Worm (Caenorhabditis elegans) whole organism, L3 larva: Measurements from ENCODE around the gene T19H12.3.

ENCODE experiments used
- R02D3.7 ChIP-seq: fragments of 150-350 bp; optimal IDR thresholded peaks from 2 replicates; lab custom pipeline; 2014; ENCODE audit warnings: missing biosample characterization, missing genetic modification characterization
- ZK546.5 ChIP-seq: sonication (generic microtip); optimal IDR thresholded peaks from 2 replicates; lab custom pipeline; 2017; ENCODE audit warnings: missing biosample characterization, missing genetic modification characterization
- aly-2 ChIP-seq: fragments of 150-350 bp; optimal IDR thresholded peaks from 2 replicates; lab custom pipeline; 2014; ENCODE audit warnings: missing biosample characterization, missing genetic modification characterization
- ama-1 ChIP-seq: fragments of 150-350 bp; optimal IDR thresholded peaks from 2 replicates; lab custom pipeline; 2018
- ceh-28 ChIP-seq: fragments of 150-350 bp; optimal IDR thresholded peaks from 2 replicates; lab custom pipeline; 2014; ENCODE audit warnings: missing biosample characterization, missing genetic modification reagents, missing genetic modification characterization
- ceh-82 ChIP-seq: fragments of 150-350 bp; optimal IDR thresholded peaks from 2 replicates; lab custom pipeline; 2014; ENCODE audit warnings: missing biosample characterization, missing genetic modification characterization
- ceh-9 ChIP-seq: sonication (generic microtip); optimal IDR thresholded peaks from 2 replicates; lab custom pipeline; 2018; ENCODE audit warnings: missing biosample characterization, missing genetic modification characterization
- daf-12 ChIP-seq: fragments of 150-350 bp; optimal IDR thresholded peaks from 2 replicates; lab custom pipeline; 2014; ENCODE audit warnings: missing biosample characterization, missing genetic modification reagents, missing genetic modification characterization
- egl-27 ChIP-seq: sonication (generic microtip); optimal IDR thresholded peaks from 4 replicates; lab custom pipeline; 2017; ENCODE audit warnings: missing biosample characterization, missing genetic modification reagents, missing genetic modification characterization
- egl-5 ChIP-seq: fragments of 150-350 bp; optimal IDR thresholded peaks from 2 replicates; lab custom pipeline; 2017; ENCODE audit warnings: missing biosample characterization, missing genetic modification reagents, missing genetic modification characterization, inconsistent platforms
- elt-2 ChIP-seq: sonication (generic microtip); optimal IDR thresholded peaks from 2 replicates; lab custom pipeline; 2016; ENCODE audit warnings: missing genetic modification reagents, mild to moderate bottlenecking, missing genetic modification characterization, missing compliant biosample characterization
- elt-3 ChIP-seq, 3 experiments: fragments of 150-350 bp in 1 of 3; sonication (generic microtip) in 2 of 3; optimal IDR thresholded peaks; 2 replicates in 2 of 3; 4 replicates in 1 of 3; lab custom pipeline; 2014 to 2017; ENCODE audit warnings: missing biosample characterization in 3 of 3, missing genetic modification characterization in 3 of 3
- eor-1 ChIP-seq, 2 experiments: fragments of 150-350 bp; optimal IDR thresholded peaks; 2 replicates each; lab custom pipeline; 2014 to 2018; ENCODE audit warnings: missing biosample characterization in 2 of 2, missing genetic modification characterization in 2 of 2
- fkh-10 ChIP-seq: sonication (generic microtip); optimal IDR thresholded peaks from 2 replicates; lab custom pipeline; 2017; ENCODE audit warnings: missing biosample characterization, missing genetic modification reagents, missing genetic modification characterization
- hmg-11 ChIP-seq: sonication (generic microtip); optimal IDR thresholded peaks from 2 replicates; lab custom pipeline; 2016; ENCODE audit warnings: missing genetic modification characterization, missing compliant biosample characterization
- jun-1 ChIP-seq: fragments of 150-350 bp; optimal IDR thresholded peaks from 2 replicates; lab custom pipeline; 2014; ENCODE audit warnings: missing biosample characterization, missing genetic modification reagents, missing genetic modification characterization
- lin-15B ChIP-seq: fragments of 150-350 bp; optimal IDR thresholded peaks from 2 replicates; lab custom pipeline; 2014; ENCODE audit warnings: missing biosample characterization, missing genetic modification characterization
- lin-39 ChIP-seq: fragments of 150-350 bp; optimal IDR thresholded peaks from 2 replicates; lab custom pipeline; 2018; ENCODE audit warnings: missing biosample characterization, missing genetic modification reagents, missing genetic modification characterization
- lsy-12 ChIP-seq: sonication (generic microtip); optimal IDR thresholded peaks from 2 replicates; lab custom pipeline; 2016; ENCODE audit warnings: mild to moderate bottlenecking, missing genetic modification characterization, missing compliant biosample characterization
- mdl-1 ChIP-seq: fragments of 150-350 bp; optimal IDR thresholded peaks from 2 replicates; lab custom pipeline; 2014; ENCODE audit warnings: missing biosample characterization, missing genetic modification characterization
- mml-1 ChIP-seq: fragments of 150-350 bp; sonication (generic microtip); optimal IDR thresholded peaks from 3 replicates; lab custom pipeline; 2014; ENCODE audit warnings: missing biosample characterization, missing genetic modification characterization
- nfya-1 ChIP-seq: sonication (generic microtip); optimal IDR thresholded peaks from 2 replicates; lab custom pipeline; 2017; ENCODE audit warnings: missing genetic modification characterization, mild to moderate bottlenecking, missing compliant biosample characterization, antibody characterized with exemption, moderate library complexity; ENCODE audit not compliant: insufficient read depth
- nhr-12 ChIP-seq: fragments of 150-350 bp; optimal IDR thresholded peaks from 2 replicates; lab custom pipeline; 2014; ENCODE audit warnings: missing biosample characterization, missing genetic modification characterization
- nhr-23 ChIP-seq: fragments of 150-350 bp; optimal IDR thresholded peaks from 2 replicates; lab custom pipeline; 2014; ENCODE audit warnings: missing biosample characterization, missing genetic modification reagents, missing genetic modification characterization
- nhr-237 ChIP-seq: fragments of 150-350 bp; optimal IDR thresholded peaks from 2 replicates; lab custom pipeline; 2014; ENCODE audit warnings: missing biosample characterization, missing genetic modification characterization
- nhr-28 ChIP-seq: fragments of 150-350 bp; optimal IDR thresholded peaks from 2 replicates; lab custom pipeline; 2014; ENCODE audit warnings: missing biosample characterization, missing genetic modification characterization
- nhr-43 ChIP-seq: sonication (generic microtip); optimal IDR thresholded peaks from 2 replicates; lab custom pipeline; 2016; ENCODE audit warnings: mild to moderate bottlenecking, missing genetic modification characterization, missing compliant biosample characterization; ENCODE audit not compliant: poor library complexity, severe bottlenecking
- nhr-67 ChIP-seq: fragments of 150-350 bp; optimal IDR thresholded peaks from 2 replicates; lab custom pipeline; 2014; ENCODE audit warnings: missing biosample characterization, missing genetic modification characterization
- nhr-77 ChIP-seq: fragments of 150-350 bp; optimal IDR thresholded peaks from 2 replicates; lab custom pipeline; 2014; ENCODE audit warnings: missing biosample characterization, missing genetic modification characterization
- pha-4 ChIP-seq: fragments of 150-350 bp; optimal IDR thresholded peaks from 2 replicates; lab custom pipeline; 2014; ENCODE audit warnings: missing biosample characterization, missing genetic modification reagents, missing genetic modification characterization
- pqm-1 ChIP-seq: fragments of 150-350 bp; optimal IDR thresholded peaks from 2 replicates; lab custom pipeline; 2017; ENCODE audit warnings: missing biosample characterization, missing genetic modification characterization, inconsistent platforms
- sea-2 ChIP-seq: fragments of 150-350 bp; sonication (generic microtip); optimal IDR thresholded peaks from 4 replicates; lab custom pipeline; 2014; ENCODE audit warnings: missing biosample characterization, missing genetic modification reagents, missing genetic modification characterization
- skn-1 ChIP-seq: fragments of 150-350 bp; optimal IDR thresholded peaks from 2 replicates; lab custom pipeline; 2014; ENCODE audit warnings: missing biosample characterization, missing genetic modification characterization
- snpc-4 ChIP-seq: fragments of 150-350 bp; optimal IDR thresholded peaks from 2 replicates; lab custom pipeline; 2014; ENCODE audit warnings: missing biosample characterization, missing genetic modification characterization
- unc-39 ChIP-seq: sonication (generic microtip); optimal IDR thresholded peaks from 4 replicates; lab custom pipeline; 2017; ENCODE audit warnings: missing biosample characterization, missing genetic modification characterization
- unc-62 ChIP-seq: fragments of 150-350 bp; sonication (generic microtip); optimal IDR thresholded peaks from 4 replicates; lab custom pipeline; 2014; ENCODE audit warnings: missing biosample characterization, missing genetic modification reagents, missing genetic modification characterization
- ztf-11 ChIP-seq: fragments of 150-350 bp; optimal IDR thresholded peaks from 2 replicates; lab custom pipeline; 2014; ENCODE audit warnings: missing biosample characterization, missing genetic modification characterization
- ztf-4 ChIP-seq: fragments of 150-350 bp; optimal IDR thresholded peaks from 2 replicates; lab custom pipeline; 2014; ENCODE audit warnings: missing biosample characterization, missing genetic modification characterization

Gene T19H12.3

DNA sequence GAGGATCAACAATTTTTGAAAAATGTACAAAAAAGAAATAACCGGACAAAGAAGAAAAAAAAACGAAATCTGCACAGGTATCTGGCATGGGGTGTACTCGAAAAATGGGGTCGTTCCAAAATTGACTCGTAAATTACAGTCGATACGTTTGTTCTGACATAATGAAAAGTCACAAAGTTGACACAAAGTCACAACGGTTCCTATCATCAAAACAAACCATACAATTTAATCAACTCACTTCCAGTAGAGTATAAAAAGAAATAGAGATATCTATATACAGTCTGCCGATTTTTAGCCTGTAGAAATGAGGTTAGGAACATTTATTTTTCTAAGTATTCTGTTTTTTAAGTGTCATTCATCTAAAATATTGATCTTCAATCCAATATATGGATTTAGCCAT, 982 bp upstream of the T19H12.3 start, which contains the start of gene T19H12.12:
TSS of gene T19H12.12 (plus strand) at position 301 of the 400 bp plus-strand sequence.
- TF ChIP-seq mdl-1 (no peak), R02D3.7 (tag; lab: Kevin White, UChicago) (no peak), ama-1 (lab: Kevin White, UChicago) (no peak), eor-1 (tag; optimal IDR thresholded peaks at IDR 0.05; lab: Kevin White, UChicago) (no peak), ceh-28 (tag; lab: Kevin White, UChicago) (no peak), mml-1 (tag; lab: Kevin White, UChicago) (no peak), snpc-4 (no peak), unc-39 (tag; lab: Kevin White, UChicago) (no peak), nfya-1 (no peak), ztf-11 (tag; lab: Kevin White, UChicago) (no peak), skn-1 (tag; lab: Kevin White, UChicago) (no peak), unc-62 (GFP tag; lab: Kevin White, UChicago) (no peak), lin-39 (tag; lab: Kevin White, UChicago) (no peak), jun-1 (tag; lab: Kevin White, UChicago) (no peak), fkh-10 (GFP tag; lab: Kevin White, UChicago) (no peak), nhr-67 (tag; lab: Kevin White, UChicago) (no peak), egl-27 (tag; lab: Kevin White, UChicago) (no peak)

DNA sequence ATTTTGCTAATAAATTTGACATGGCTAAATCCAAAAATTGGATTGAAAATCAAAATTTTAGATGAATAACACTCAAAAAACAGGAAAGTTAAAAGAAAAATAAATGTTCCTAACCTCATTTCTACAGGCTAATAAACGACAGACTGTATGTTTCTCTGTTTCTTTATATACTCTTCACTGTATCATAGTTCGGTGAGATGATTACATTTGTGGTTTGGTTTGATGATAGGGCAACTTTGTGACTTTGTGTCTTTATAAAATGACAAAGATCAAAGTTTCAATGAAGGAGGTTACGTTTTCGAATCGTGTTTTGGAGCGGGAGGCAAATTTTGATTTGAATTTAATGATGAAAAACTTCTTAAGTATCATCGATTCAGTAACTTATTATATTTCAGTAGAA, 4.0 kb downstream of the T19H12.3 start, which contains the start of gene ugt-12:
TSS of gene ugt-12 (minus strand) at position 153 of the 400 bp plus-strand sequence.
- TF ChIP-seq ZK546.5 = no peak
- no peak for TF ChIP-seq nhr-28 (tag; lab: Kevin White, UChicago)
- TF ChIP-seq daf-12 (tag; lab: Kevin White, UChicago) = no peak
- TF ChIP-seq egl-5 = no peak
- TF ChIP-seq lsy-12 (tag; lab: Kevin White, UChicago) = no peak
- no peak for TF ChIP-seq ztf-11 (tag; lab: Kevin White, UChicago)
- no peak for TF ChIP-seq ama-1 (lab: Kevin White, UChicago)
- TF ChIP-seq nhr-12 (tag; lab: Kevin White, UChicago) = no peak
- TF ChIP-seq elt-2 (tag; lab: Kevin White, UChicago) = peak; percentile 71
- no peak for TF ChIP-seq ceh-82 (tag; lab: Kevin White, UChicago)
- no peak for TF ChIP-seq hmg-11
- peak; percentile 39 for TF ChIP-seq pha-4
- no peak for TF ChIP-seq ztf-4 (tag; lab: Kevin White, UChicago)
- TF ChIP-seq egl-27 (tag; lab: Kevin White, UChicago) = no peak
- TF ChIP-seq nhr-23 (tag; lab: Kevin White, UChicago) = peak; percentile 35
- no peak for TF ChIP-seq mml-1 (tag; lab: Kevin White, UChicago)
- no peak for TF ChIP-seq ceh-9 (tag; lab: Kevin White, UChicago)
- TF ChIP-seq pqm-1 (tag; lab: Kevin White, UChicago) = peak; percentile 43
- no peak for TF ChIP-seq lin-39 (tag; lab: Kevin White, UChicago)
- no peak for TF ChIP-seq eor-1 (tag; optimal IDR thresholded peaks at IDR 0.05; lab: Kevin White, UChicago)
- no peak for TF ChIP-seq elt-3 (tag; optimal IDR thresholded peaks at IDR 0.05; lab: Kevin White, UChicago)
- TF ChIP-seq, all 47 proteins: peak for 4

DNA sequence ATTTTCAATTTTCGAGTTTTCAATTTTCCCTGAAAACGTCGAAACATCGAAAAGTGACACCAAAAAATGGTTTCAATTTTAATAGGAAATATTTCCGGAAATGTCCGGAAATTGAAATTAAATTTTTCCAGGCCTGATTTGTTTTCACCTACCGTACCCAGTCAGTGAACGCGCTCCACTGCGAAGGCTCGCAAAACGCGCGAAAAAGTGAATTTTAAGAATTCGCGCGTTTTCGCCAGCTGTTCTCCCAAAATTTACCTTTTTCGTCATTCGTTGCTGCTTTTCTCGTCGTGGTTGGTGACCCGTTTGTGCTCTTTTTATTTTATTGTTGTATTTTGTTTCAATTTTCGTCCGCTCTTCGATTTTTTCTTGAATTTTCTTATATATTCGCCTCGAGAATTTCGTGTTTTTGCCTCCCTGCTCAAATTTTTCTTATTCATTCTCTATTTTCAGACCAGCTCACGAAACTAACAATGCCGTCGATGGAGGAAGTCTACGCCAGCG, 4.6 kb downstream of the T19H12.3 start, which contains the start of gene T19H12.2:
TSS of gene T19H12.2 (plus strand) at position 454 of the 504 bp plus-strand sequence.
- TF ChIP-seq lin-39 (tag; lab: Kevin White, UChicago) (no peak), R02D3.7 (tag; lab: Kevin White, UChicago) (no peak), egl-27 (tag; lab: Kevin White, UChicago) (no peak), sea-2 (GFP tag; lab: Kevin White, UChicago) (no peak), mml-1 (tag; lab: Kevin White, UChicago) (no peak), pqm-1 (tag; lab: Kevin White, UChicago) (no peak), aly-2 (no peak), nhr-43 (no peak)

DNA sequence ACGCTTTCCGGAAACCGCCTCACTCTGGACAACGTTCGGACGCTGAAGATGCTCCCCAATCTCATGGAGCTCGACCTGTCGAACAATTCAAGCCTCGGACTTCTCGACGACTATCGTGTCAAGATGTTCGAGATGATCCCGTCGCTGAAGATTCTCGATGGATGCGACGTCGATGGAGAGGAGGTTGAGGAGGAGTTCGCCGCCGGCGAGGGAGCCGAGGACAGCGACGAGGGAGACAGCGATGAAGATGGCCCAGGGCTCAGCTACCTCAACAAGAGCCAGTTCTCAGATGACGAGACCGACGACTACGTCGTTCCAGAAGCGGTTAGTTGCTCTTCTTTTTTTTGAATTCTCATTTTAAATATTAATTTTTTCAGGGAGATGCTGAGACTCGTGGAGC, 5.3 kb downstream of the T19H12.3 start:
- TF ChIP-seq nhr-12 (tag; lab: Kevin White, UChicago) = no peak
- TF ChIP-seq ztf-11 (tag; lab: Kevin White, UChicago) = no peak
- TF ChIP-seq lin-15B (tag; lab: Kevin White, UChicago) = no peak
- no peak for TF ChIP-seq fkh-10 (GFP tag; lab: Kevin White, UChicago)
- no peak for TF ChIP-seq daf-12 (tag; lab: Kevin White, UChicago)
- no peak for TF ChIP-seq ceh-82 (tag; lab: Kevin White, UChicago)
- TF ChIP-seq nhr-77 (tag; lab: Kevin White, UChicago) = no peak
- no peak for TF ChIP-seq pqm-1 (tag; lab: Kevin White, UChicago)
- TF ChIP-seq nhr-237 = no peak
